Worm (Caenorhabditis elegans) whole organism, midembryonic: ENCODE data around the gene cat-1.
A peak's percentile ranks its signal among the peaks of the same experiment; 100 is the strongest.

Experiments
- T22C8.4 ChIP-seq: fragments of 200-800 bp; sonication (Bioruptor generic); IDR thresholded peaks from 2 replicates; pipeline ENCODE4 v1.3.6; 2022; ENCODE audit warnings: missing genetic modification characterization, missing compliant biosample characterization
- cog-1 ChIP-seq: sonication (generic microtip); optimal IDR thresholded peaks from 2 replicates; lab custom pipeline; 2016; ENCODE audit warnings: missing genetic modification characterization, missing compliant biosample characterization
- flt-1 ChIP-seq: fragments of 200-800 bp; sonication (Bioruptor generic); IDR thresholded peaks from 2 replicates; pipeline ENCODE4 v1.3.6; 2022; ENCODE audit warnings: missing genetic modification characterization, missing compliant biosample characterization
- klf-2 ChIP-seq: fragments of 200-800 bp; sonication (Bioruptor generic); conservative IDR thresholded peaks from 2 replicates; pipeline ENCODE4 v1.3.6; 2022; ENCODE audit warnings: missing genetic modification reagents, missing genetic modification characterization, missing compliant biosample characterization
- med-1 ChIP-seq: sonication (generic microtip); optimal IDR thresholded peaks from 2 replicates; lab custom pipeline; 2017; ENCODE audit warnings: missing genetic modification characterization, mild to moderate bottlenecking, missing compliant biosample characterization, antibody characterized with exemption, missing genetic modification reagents; ENCODE audit not compliant: insufficient read depth
- ref-1 ChIP-seq: fragments of 200-800 bp; sonication (Bioruptor generic); conservative IDR thresholded peaks from 2 replicates; pipeline ENCODE4 v1.3.6; 2022; ENCODE audit warnings: missing genetic modification reagents, missing genetic modification characterization, missing compliant biosample characterization
- tab-1 ChIP-seq: fragments of 200-800 bp; sonication (Bioruptor generic); IDR thresholded peaks from 2 replicates; pipeline ENCODE4 v1.3.6; 2022; ENCODE audit warnings: missing genetic modification characterization, missing compliant biosample characterization
- ztf-23 ChIP-seq: fragments of 200-800 bp; sonication (Bioruptor generic); IDR thresholded peaks from 2 replicates; pipeline ENCODE4 v1.3.6; 2022; ENCODE audit warnings: missing genetic modification reagents, missing genetic modification characterization, missing compliant biosample characterization
- ztf-29 ChIP-seq: fragments of 200-800 bp; sonication (Bioruptor generic); IDR thresholded peaks from 2 replicates; pipeline ENCODE4 v1.3.6; 2022; ENCODE audit warnings: missing genetic modification reagents, missing genetic modification characterization, missing compliant biosample characterization

Gene cat-1

ce11 chrX:5697208-5697607, 13.3 kb downstream of the cat-1 start, which contains the start of gene W01C8.5:
Gene W01C8.5, minus strand, starts transcription at chrX:5697308.
- TF ChIP-seq T22C8.4 (GFP tag; lab: Robert Waterston, UW) (no peak), ztf-23 (GFP tag; lab: Robert Waterston, UW) (no peak), tab-1 (GFP tag; lab: Robert Waterston, UW) (no peak), ref-1 (GFP tag; lab: Robert Waterston, UW) (no peak), klf-2 (GFP tag; lab: Robert Waterston, UW) (no peak), cog-1 (tag; lab: Kevin White, UChicago) (no peak), ztf-29 (GFP tag; lab: Robert Waterston, UW) (no peak), med-1 (GFP tag; lab: Kevin White, UChicago) (no peak), flt-1 (no peak)

ce11 chrX:5696197-5696596, 14.3 kb downstream of the cat-1 start:
- TF ChIP-seq klf-2 (GFP tag; lab: Robert Waterston, UW) (no peak), med-1 (GFP tag; lab: Kevin White, UChicago) (no peak), flt-1 (no peak), tab-1 (GFP tag; lab: Robert Waterston, UW) (no peak), ref-1 (GFP tag; lab: Robert Waterston, UW) (no peak), ztf-29 (GFP tag; lab: Robert Waterston, UW) (no peak), T22C8.4 (GFP tag; lab: Robert Waterston, UW) (no peak), ztf-23 (GFP tag; lab: Robert Waterston, UW) (no peak), cog-1 (tag; lab: Kevin White, UChicago) (no peak)

DNA sequence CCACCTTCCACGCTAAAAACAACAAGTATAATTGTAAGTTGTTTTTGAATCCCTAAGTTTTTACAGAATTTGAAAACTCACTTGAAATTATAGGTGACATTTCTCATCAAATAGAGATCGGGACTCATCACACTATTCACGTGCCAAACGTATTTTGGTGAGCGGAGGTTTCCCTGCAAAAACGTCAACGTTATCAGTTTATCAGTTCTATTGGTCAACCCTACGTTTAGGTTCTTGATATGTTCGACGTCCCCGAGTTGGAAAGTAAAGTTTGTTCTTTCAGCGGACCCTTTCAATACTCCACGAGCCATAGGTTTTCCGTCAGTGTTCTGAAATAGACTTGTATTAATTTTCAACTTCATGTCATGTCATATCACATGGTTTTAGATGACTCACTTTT, 15.1 kb downstream of the cat-1 start:
- TF ChIP-seq T22C8.4 (GFP tag; lab: Robert Waterston, UW) (no peak), ref-1 (GFP tag; lab: Robert Waterston, UW) (no peak), tab-1 (GFP tag; lab: Robert Waterston, UW) (no peak), med-1 (GFP tag; lab: Kevin White, UChicago) (no peak), ztf-23 (GFP tag; lab: Robert Waterston, UW) (no peak), flt-1 (no peak), klf-2 (GFP tag; lab: Robert Waterston, UW) (no peak), cog-1 (tag; lab: Kevin White, UChicago) (no peak), ztf-29 (GFP tag; lab: Robert Waterston, UW) (no peak)

ce11 chrX:5692099-5692498, 18.4 kb downstream of the cat-1 start, which contains the start of gene W01C8.1:
Gene W01C8.1, plus strand, starts transcription at chrX:5692399.
- TF ChIP-seq tab-1 (GFP tag; lab: Robert Waterston, UW) (no peak), cog-1 (tag; lab: Kevin White, UChicago) (no peak), T22C8.4 (GFP tag; lab: Robert Waterston, UW) (no peak), flt-1 (no peak)

ce11 chrX:5689077-5689476, 21.5 kb downstream of the cat-1 start:
- no peak for TF ChIP-seq ztf-29 (GFP tag; lab: Robert Waterston, UW)
- TF ChIP-seq T22C8.4 (GFP tag; lab: Robert Waterston, UW) = no peak
- no peak for TF ChIP-seq cog-1 (tag; lab: Kevin White, UChicago)
- TF ChIP-seq klf-2 (GFP tag; lab: Robert Waterston, UW) = no peak
- no peak for TF ChIP-seq ref-1 (GFP tag; lab: Robert Waterston, UW)
- no peak for TF ChIP-seq med-1 (GFP tag; lab: Kevin White, UChicago)
- TF ChIP-seq tab-1 (GFP tag; lab: Robert Waterston, UW) = no peak

- TF ChIP-seq flt-1 = peak; percentile 69
- TF ChIP-seq med-1 (GFP tag; lab: Kevin White, UChicago) = no peak
- peak; percentile 87 for TF ChIP-seq cog-1 (tag; lab: Kevin White, UChicago)
These were observed 24.5 kb downstream of the cat-1 start, which contains the start of gene set-20 for ce11 chrX:5686065-5686464. Gene set-20, minus strand, starts transcription at chrX:5686158.

DNA sequence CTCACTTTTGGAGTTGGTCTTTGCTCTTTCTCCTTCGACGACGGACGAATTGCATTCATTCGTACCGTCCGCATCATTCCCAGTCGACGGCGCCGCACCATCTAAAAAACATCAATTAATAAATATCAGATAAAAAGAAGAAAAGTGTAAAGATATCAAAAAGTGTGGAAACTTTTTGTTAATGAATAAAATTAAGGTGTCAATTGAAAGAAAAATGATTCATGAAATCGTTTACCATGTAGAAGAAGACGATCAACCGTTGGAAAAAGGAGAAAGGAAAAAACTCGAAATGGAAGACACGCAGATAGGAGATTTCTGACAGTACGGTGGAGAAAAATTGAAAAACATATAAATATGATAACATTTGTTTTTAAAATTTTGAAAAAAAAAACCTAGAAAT, 30.4 kb downstream of the cat-1 start, which contains the start of gene set-19:
Gene set-19, minus strand, starts transcription at position 101 of the 400 bp plus-strand sequence.
- TF ChIP-seq ztf-23 (GFP tag; lab: Robert Waterston, UW) (no peak), T22C8.4 (GFP tag; lab: Robert Waterston, UW) (no peak), med-1 (GFP tag; lab: Kevin White, UChicago) (no peak), flt-1 (no peak), klf-2 (GFP tag; lab: Robert Waterston, UW) (no peak), tab-1 (GFP tag; lab: Robert Waterston, UW) (no peak), ztf-29 (GFP tag; lab: Robert Waterston, UW) (no peak), ref-1 (GFP tag; lab: Robert Waterston, UW) (no peak), cog-1 (tag; lab: Kevin White, UChicago) (no peak)

DNA sequence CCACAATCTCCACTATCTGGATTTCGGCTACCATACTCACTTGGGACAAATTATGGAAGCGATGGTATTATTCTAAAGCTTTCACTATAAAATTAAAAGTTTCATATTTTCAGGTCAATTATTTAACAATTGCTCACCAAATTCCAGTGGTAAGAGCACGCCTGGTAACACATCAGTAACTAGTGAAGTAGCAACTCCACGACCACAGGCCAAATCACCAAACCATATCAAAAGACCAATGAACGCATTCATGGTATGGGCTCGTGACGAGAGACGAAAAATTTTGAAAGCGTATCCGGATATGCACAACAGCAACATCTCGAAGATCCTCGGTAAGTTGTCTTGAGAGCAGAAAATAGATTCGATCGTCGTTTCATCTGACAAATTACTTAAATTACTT, 37.9 kb downstream of the cat-1 start:
- TF ChIP-seq tab-1 (GFP tag; lab: Robert Waterston, UW) (no peak), ztf-29 (GFP tag; lab: Robert Waterston, UW) (no peak), ztf-23 (GFP tag; lab: Robert Waterston, UW) (no peak), cog-1 (tag; lab: Kevin White, UChicago) (no peak), ref-1 (GFP tag; lab: Robert Waterston, UW) (no peak), med-1 (GFP tag; lab: Kevin White, UChicago) (no peak)

DNA sequence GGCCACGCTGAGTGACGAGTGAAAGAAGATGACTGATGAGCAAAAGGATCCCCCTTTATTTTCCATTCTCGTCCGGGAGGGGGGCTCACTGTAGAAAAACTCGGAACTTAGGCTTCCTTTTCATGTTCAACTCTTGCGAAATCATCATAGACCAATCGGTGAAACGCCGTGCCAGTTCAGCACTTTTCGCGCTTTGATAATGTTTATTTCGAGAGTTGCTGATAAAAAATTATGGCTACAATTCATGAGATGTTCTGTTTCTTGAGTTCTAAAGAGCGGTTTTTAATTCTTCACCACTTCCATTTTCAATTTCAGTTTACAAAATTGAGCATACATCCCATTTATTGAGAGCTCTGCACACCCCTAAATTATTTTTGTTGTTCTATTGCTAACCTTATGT, 39.7 kb downstream of the cat-1 start:
- no peak for TF ChIP-seq cog-1 (tag; lab: Kevin White, UChicago)
- TF ChIP-seq ref-1 (GFP tag; lab: Robert Waterston, UW) = no peak
- no peak for TF ChIP-seq klf-2 (GFP tag; lab: Robert Waterston, UW)
- no peak for TF ChIP-seq tab-1 (GFP tag; lab: Robert Waterston, UW)

DNA sequence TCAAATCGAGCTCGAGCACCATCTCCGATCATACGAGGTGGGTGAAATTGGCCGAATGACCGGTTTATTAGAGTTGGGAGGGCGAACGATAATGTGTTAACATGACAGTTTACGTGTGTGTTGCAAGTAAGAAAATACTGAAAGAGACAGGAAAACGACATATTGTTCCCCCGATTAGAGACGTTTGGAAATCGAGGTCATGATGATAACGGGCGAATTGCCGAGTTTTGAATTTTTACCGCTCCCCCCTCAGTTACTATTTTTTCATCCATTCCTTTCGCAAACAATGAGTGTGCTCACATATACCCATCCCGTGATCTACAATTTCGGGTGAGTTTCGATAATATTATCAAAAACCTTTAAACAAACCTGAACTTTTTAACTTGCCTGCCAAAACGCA, 40.8 kb downstream of the cat-1 start:
- TF ChIP-seq ref-1 (GFP tag; lab: Robert Waterston, UW) (no peak), ztf-29 (GFP tag; lab: Robert Waterston, UW) (no peak), tab-1 (GFP tag; lab: Robert Waterston, UW) (no peak), flt-1 (no peak), ztf-23 (GFP tag; lab: Robert Waterston, UW) (no peak), klf-2 (GFP tag; lab: Robert Waterston, UW) (no peak), cog-1 (tag; lab: Kevin White, UChicago) (no peak), med-1 (GFP tag; lab: Kevin White, UChicago) (no peak)
